Fruit fly (Drosophila melanogaster) whole organism, pupa: ENCODE data around the gene CG5892.

Source experiments
- CG10348 ChIP-seq: fragments of 200-800 bp; sonication (Bioruptor generic); IDR thresholded peaks from 2 replicates; pipeline ENCODE4 v1.3.6; 2022; ENCODE audit warnings: missing biosample characterization, missing genetic modification characterization
- CG12605 ChIP-seq: fragments of 200-800 bp; sonication (Bioruptor generic); IDR thresholded peaks from 2 replicates; pipeline ENCODE4 v1.3.6; 2022; ENCODE audit warnings: missing biosample characterization, missing genetic modification characterization
- CG13204 ChIP-seq: fragments of 200-800 bp; sonication (Bioruptor generic); optimal IDR thresholded peaks from 2 replicates; lab custom pipeline; 2018; ENCODE audit warnings: missing biosample characterization, mild to moderate bottlenecking, missing genetic modification characterization, moderate library complexity
- CG14655 ChIP-seq: fragments of 200-800 bp; sonication (Bioruptor generic); optimal IDR thresholded peaks from 3 replicates; lab custom pipeline; 2017; ENCODE audit warnings: mild to moderate bottlenecking, missing biosample characterization, missing genetic modification reagents, missing genetic modification characterization
- CG15710 ChIP-seq: fragments of 200-800 bp; sonication (Bioruptor generic); optimal IDR thresholded peaks from 2 replicates; lab custom pipeline; 2018; ENCODE audit warnings: missing biosample characterization, mild to moderate bottlenecking, missing genetic modification characterization, moderate library complexity
- CG17806 ChIP-seq: fragments of 200-800 bp; sonication (Bioruptor generic); optimal IDR thresholded peaks from 2 replicates; lab custom pipeline; 2018; ENCODE audit warnings: missing biosample characterization, mild to moderate bottlenecking, missing genetic modification characterization, moderate library complexity
- CG32121 ChIP-seq: fragments of 200-800 bp; sonication (Bioruptor generic); IDR thresholded peaks from 2 replicates; pipeline ENCODE4 v1.3.6; 2022; ENCODE audit warnings: missing biosample characterization, missing genetic modification characterization
- CG34367 ChIP-seq: fragments of 200-800 bp; sonication (Bioruptor generic); optimal IDR thresholded peaks from 2 replicates; lab custom pipeline; 2018; ENCODE audit warnings: missing biosample characterization, mild to moderate bottlenecking, missing genetic modification characterization
- CG4496 ChIP-seq: fragments of 200-800 bp; sonication (Bioruptor generic); IDR thresholded peaks from 3 replicates; pipeline ENCODE4 v1.3.6; 2022; ENCODE audit warnings: missing biosample characterization, missing genetic modification characterization
- CG8159 ChIP-seq: fragments of 200-800 bp; sonication (Bioruptor generic); optimal IDR thresholded peaks from 3 replicates; lab custom pipeline; 2018; ENCODE audit warnings: missing biosample characterization, mild to moderate bottlenecking, missing genetic modification characterization, moderate library complexity
- CG8301 ChIP-seq: fragments of 200-800 bp; sonication (Bioruptor generic); optimal IDR thresholded peaks from 2 replicates; lab custom pipeline; 2018; ENCODE audit warnings: missing biosample characterization, mild to moderate bottlenecking, missing genetic modification characterization
- CG9948 ChIP-seq: fragments of 200-800 bp; sonication (Bioruptor generic); optimal IDR thresholded peaks from 2 replicates; lab custom pipeline; 2018; ENCODE audit warnings: missing biosample characterization, mild to moderate bottlenecking, missing genetic modification characterization, moderate library complexity
- D1 ChIP-seq: fragments of 200-800 bp; sonication (Bioruptor generic); optimal IDR thresholded peaks from 2 replicates; lab custom pipeline; 2018; ENCODE audit warnings: missing biosample characterization, mild to moderate bottlenecking, missing genetic modification characterization, moderate library complexity
- EcR ChIP-seq: fragments of 200-800 bp; sonication (Bioruptor generic); optimal IDR thresholded peaks from 3 replicates; lab custom pipeline; 2019; ENCODE audit warnings: missing biosample characterization, missing genetic modification characterization, mild to moderate bottlenecking, moderate library complexity, missing genetic modification reagents
- Ets98B ChIP-seq: fragments of 200-800 bp; sonication (Bioruptor generic); IDR thresholded peaks from 2 replicates; pipeline ENCODE4 v1.3.6; 2022; ENCODE audit warnings: missing biosample characterization, missing genetic modification characterization
- Pif1A ChIP-seq: fragments of 200-800 bp; sonication (Bioruptor generic); optimal IDR thresholded peaks from 3 replicates; lab custom pipeline; 2016; ENCODE audit warnings: missing biosample characterization, missing genetic modification characterization
- Pif1B ChIP-seq: fragments of 200-800 bp; sonication (Bioruptor generic); optimal IDR thresholded peaks from 3 replicates; lab custom pipeline; 2016; ENCODE audit warnings: missing biosample characterization, missing genetic modification characterization
- Snoo ChIP-seq: fragments of 200-800 bp; sonication (Bioruptor generic); optimal IDR thresholded peaks from 3 replicates; lab custom pipeline; 2017; ENCODE audit warnings: missing biosample characterization, mild to moderate bottlenecking, missing genetic modification characterization, inconsistent platforms
- fd96Ca ChIP-seq: fragments of 200-800 bp; sonication (Bioruptor generic); IDR thresholded peaks from 3 replicates; pipeline ENCODE4 v1.3.6; 2022; ENCODE audit warnings: missing biosample characterization, missing genetic modification characterization
- gl ChIP-seq: fragments of 200-800 bp; sonication (Bioruptor generic); optimal IDR thresholded peaks from 2 replicates; lab custom pipeline; 2018; ENCODE audit warnings: missing biosample characterization, mild to moderate bottlenecking, missing genetic modification characterization
- rn ChIP-seq: fragments of 200-800 bp; sonication (Bioruptor generic); IDR thresholded peaks from 2 replicates; pipeline ENCODE4 v1.3.6; 2022; ENCODE audit warnings: missing biosample characterization, missing genetic modification characterization

The CG5892 gene

dm6 chr3R:21274870-21275269, 32.5 kb downstream of the CG5892 start:
- TF ChIP-seq EcR (GFP tag; lab: Kevin White, UChicago) (no peak), CG14655 (GFP tag; lab: Kevin White, UChicago) (no peak), Pif1A (GFP tag; lab: Kevin White, UChicago) (no peak), CG8301 (tag; lab: Kevin White, UChicago) (no peak), CG12605 (GFP tag; lab: Robert Waterston, UW) (no peak), CG10348 (no peak), CG32121 (GFP tag; lab: Robert Waterston, UW) (no peak), Snoo (tag; lab: Kevin White, UChicago) (no peak), Pif1B (GFP tag; lab: Kevin White, UChicago) (no peak), CG4496 (no peak)

dm6 chr3R:21276111-21276510, 33.7 kb downstream of the CG5892 start, which contains the start of gene CG3301:
TSS of gene CG3301 (minus strand) at chr3R:21276249.
- TF ChIP-seq Snoo (tag; lab: Kevin White, UChicago) (no peak), Pif1B (GFP tag; lab: Kevin White, UChicago) (no peak), CG12605 (GFP tag; lab: Robert Waterston, UW) (no peak), CG17806 (tag; lab: Kevin White, UChicago) (no peak), Ets98B (GFP tag; lab: Robert Waterston, UW) (no peak), CG9948 (no peak), EcR (GFP tag; lab: Kevin White, UChicago) (no peak), D1 (tag; lab: Kevin White, UChicago) (no peak), fd96Ca (GFP tag; lab: Robert Waterston, UW) (no peak)

dm6 chr3R:21282897-21283296, 40.5 kb downstream of the CG5892 start, which contains the start of gene CG17298:
TSS of gene CG17298 (plus strand) at chr3R:21283197.
- TF ChIP-seq gl (tag; lab: Kevin White, UChicago) (no peak), CG34367 (tag; lab: Kevin White, UChicago) (no peak), CG4496 (no peak), CG10348 (no peak), CG15710 (tag; lab: Kevin White, UChicago) (no peak), fd96Ca (GFP tag; lab: Robert Waterston, UW) (no peak), CG12605 (GFP tag; lab: Robert Waterston, UW) (no peak), Pif1B (GFP tag; lab: Kevin White, UChicago) (no peak), D1 (tag; lab: Kevin White, UChicago) (no peak), CG8301 (tag; lab: Kevin White, UChicago) (no peak), rn (GFP tag; lab: Robert Waterston, UW) (no peak), CG9948 (no peak), Pif1A (GFP tag; lab: Kevin White, UChicago) (no peak)

- no peak for TF ChIP-seq Ets98B (GFP tag; lab: Robert Waterston, UW)
- no peak for TF ChIP-seq D1 (tag; lab: Kevin White, UChicago)
- TF ChIP-seq CG32121 (GFP tag; lab: Robert Waterston, UW) = no peak
- TF ChIP-seq CG9948 = no peak
- no peak for TF ChIP-seq Pif1A (GFP tag; lab: Kevin White, UChicago)
- TF ChIP-seq CG10348 = no peak
- TF ChIP-seq CG17806 (tag; lab: Kevin White, UChicago) = no peak
- TF ChIP-seq rn (GFP tag; lab: Robert Waterston, UW) = no peak
These were observed 46.0 kb downstream of the CG5892 start for dm6 chr3R:21288462-21288861.

- no peak for TF ChIP-seq CG17806 (tag; lab: Kevin White, UChicago)
- no peak for TF ChIP-seq CG8159 (tag; lab: Kevin White, UChicago)
- no peak for TF ChIP-seq Ets98B (GFP tag; lab: Robert Waterston, UW)
- peak; percentile 85 for TF ChIP-seq EcR (GFP tag; lab: Kevin White, UChicago)
These were observed 46.7 kb downstream of the CG5892 start for dm6 chr3R:21289071-21289613.

- TF ChIP-seq CG9948 = no peak
- no peak for TF ChIP-seq Snoo (tag; lab: Kevin White, UChicago)
- no peak for TF ChIP-seq CG8301 (tag; lab: Kevin White, UChicago)
- no peak for TF ChIP-seq CG4496
- TF ChIP-seq CG10348 = no peak
- no peak for TF ChIP-seq rn (GFP tag; lab: Robert Waterston, UW)
- TF ChIP-seq CG13204 (GFP tag; lab: Kevin White, UChicago) = no peak
- TF ChIP-seq Ets98B (GFP tag; lab: Robert Waterston, UW) = no peak
- no peak for TF ChIP-seq CG17806 (tag; lab: Kevin White, UChicago)
- TF ChIP-seq CG15710 (tag; lab: Kevin White, UChicago) = no peak
- no peak for TF ChIP-seq Pif1B (GFP tag; lab: Kevin White, UChicago)
- no peak for TF ChIP-seq CG34367 (tag; lab: Kevin White, UChicago)
- no peak for TF ChIP-seq Pif1A (GFP tag; lab: Kevin White, UChicago)
- no peak for TF ChIP-seq gl (tag; lab: Kevin White, UChicago)
- TF ChIP-seq, all 21 proteins: peak for 0
These were observed 51.4 kb downstream of the CG5892 start, which contains the start of gene SIFaR for dm6 chr3R:21293833-21294232. TSS of gene SIFaR (minus strand) at chr3R:21293998.

- TF ChIP-seq EcR (GFP tag; lab: Kevin White, UChicago) (peak; percentile 82), Pif1A (GFP tag; lab: Kevin White, UChicago) (peak; percentile 1), Ets98B (GFP tag; lab: Robert Waterston, UW) (0 out of 2 replicates have a peak, but pooled peaks have one; percentile 20), CG8159 (tag; lab: Kevin White, UChicago) (no peak)
These were observed 52.6 kb downstream of the CG5892 start for dm6 chr3R:21295004-21295403.
